Fruit fly (Drosophila melanogaster): ENCODE measurements around the gene CG2256.

CG2256 gene

DNA sequence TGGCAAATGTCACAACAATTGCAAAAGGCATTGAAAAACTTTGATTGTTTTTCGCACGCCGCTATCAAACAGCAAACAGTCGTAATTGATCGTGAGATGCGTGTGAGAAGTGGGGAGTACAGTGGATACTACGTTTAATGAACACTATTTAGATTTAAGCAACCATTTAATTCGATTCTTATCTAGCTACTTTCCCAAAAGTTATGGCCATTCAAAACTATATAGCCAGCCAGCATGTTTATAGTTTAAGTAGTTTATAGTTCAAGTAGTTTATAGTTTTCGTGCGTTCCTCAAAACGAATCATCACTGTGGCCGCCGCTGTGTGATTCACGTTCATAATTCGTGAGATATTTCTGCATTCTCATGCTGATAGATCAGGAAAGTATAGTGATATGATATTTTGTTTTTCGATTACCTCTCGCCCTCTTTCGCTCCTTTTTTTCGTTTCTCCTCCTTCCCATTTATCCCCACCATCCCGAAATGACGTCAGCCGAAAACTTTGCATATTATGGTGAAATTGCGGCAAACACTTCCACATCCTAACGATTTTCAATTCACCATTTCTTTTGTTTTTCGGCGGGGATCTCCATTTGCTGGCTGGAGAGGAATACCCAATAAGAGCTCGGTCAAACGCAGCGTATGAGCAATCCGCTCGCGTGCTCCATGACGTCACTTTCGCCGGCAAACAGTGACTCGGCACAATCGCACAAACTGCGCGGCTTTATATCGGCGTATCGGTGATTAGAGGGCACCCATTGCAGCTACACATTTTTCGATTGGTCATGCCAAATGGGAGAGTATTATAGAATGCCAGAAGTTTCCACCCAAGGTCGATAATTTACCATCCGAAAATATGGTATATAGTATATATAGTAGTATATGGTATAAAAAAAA, 26.6 kb upstream of the CG2256 start (continued):
- no peak for TF ChIP-seq dsx (GFP tag; optimal IDR thresholded peaks at IDR 0.05; ENCODE audit: poor library complexity, severe bottlenecking)
- no peak for TF ChIP-seq CG9139 (GFP tag; optimal IDR thresholded peaks at IDR 0.05)
- peak; percentile 25 for TF ChIP-seq Hr39 (GFP tag; optimal IDR thresholded peaks at IDR 0.05)
- no peak for TF ChIP-seq dac (GFP tag; optimal IDR thresholded peaks at IDR 0.05)
- TF ChIP-seq CG31627 (GFP tag; optimal IDR thresholded peaks at IDR 0.05), result peak; percentile 3
- TF ChIP-seq salr (GFP tag; optimal IDR thresholded peaks at IDR 0.05), result no peak
- peak; percentile 13 for TF ChIP-seq cyc (GFP tag; optimal IDR thresholded peaks at IDR 0.05)
- TF ChIP-seq CG8319 (GFP tag; optimal IDR thresholded peaks at IDR 0.05), result no peak
- no peak for TF ChIP-seq OdsH (GFP tag; optimal IDR thresholded peaks at IDR 0.05)
- TF ChIP-seq CG10669 (GFP tag; optimal IDR thresholded peaks at IDR 0.05), result no peak

- TF ChIP-seq esn (GFP tag; optimal IDR thresholded peaks at IDR 0.05) (peak; percentile 8), OdsH (GFP tag; optimal IDR thresholded peaks at IDR 0.05) (no peak), lz (GFP tag; optimal IDR thresholded peaks at IDR 0.05) (peak; percentile 10), CG6792 (GFP tag; optimal IDR thresholded peaks at IDR 0.05) (no peak), Eip78C (GFP tag) (peak; percentile 59), svp (GFP tag) (peak; percentile 51), Met (GFP tag; optimal IDR thresholded peaks at IDR 0.05) (peak; percentile 2)
These were observed 25.7 kb upstream of the CG2256 start for dm6 chrX:8112715-8113114.

dm6 chrX:8110984-8111383, 24.0 kb upstream of the CG2256 start:
- TF ChIP-seq vri (GFP tag; optimal IDR thresholded peaks at IDR 0.05), result peak; percentile 76
- TF ChIP-seq ss (GFP tag; optimal IDR thresholded peaks at IDR 0.05), result no peak
- no peak for TF ChIP-seq CG4318 (GFP tag; optimal IDR thresholded peaks at IDR 0.05)
- TF ChIP-seq achi (GFP tag; optimal IDR thresholded peaks at IDR 0.05), result no peak
- TF ChIP-seq Gug (GFP tag; IDR thresholded peaks at IDR 0.05), result no peak
- TF ChIP-seq cyc (GFP tag; optimal IDR thresholded peaks at IDR 0.05), result no peak
- TF ChIP-seq Eip78C (GFP tag), result no peak
- no peak for TF ChIP-seq CG31627 (GFP tag; optimal IDR thresholded peaks at IDR 0.05)

DNA sequence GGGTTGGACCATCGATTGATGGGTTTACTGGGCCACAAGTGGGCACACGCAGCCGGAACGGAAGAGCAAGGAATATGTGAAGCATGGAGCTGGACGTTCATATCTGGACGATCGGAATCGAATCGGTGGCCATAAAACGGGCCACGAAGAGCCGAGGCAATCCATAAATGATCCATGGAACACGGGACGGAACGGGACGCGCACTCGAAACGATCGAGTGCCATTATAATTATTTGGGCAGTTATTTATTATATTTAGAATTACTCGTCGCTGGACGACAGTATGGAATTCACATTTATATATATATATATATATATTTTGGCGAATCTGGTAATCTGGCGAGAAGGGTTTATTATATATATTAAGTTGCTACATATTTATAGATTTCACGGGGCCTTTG, 20.9 kb upstream of the CG2256 start:
- TF ChIP-seq Blimp-1 (GFP tag; optimal IDR thresholded peaks at IDR 0.05) (no peak), CG6854 (GFP tag; optimal IDR thresholded peaks at IDR 0.05) (no peak), Ets21C (GFP tag; optimal IDR thresholded peaks at IDR 0.05) (no peak), CG4318 (GFP tag; optimal IDR thresholded peaks at IDR 0.05) (no peak), fd85E (GFP tag; optimal IDR thresholded peaks at IDR 0.05) (no peak), CG31627 (GFP tag; optimal IDR thresholded peaks at IDR 0.05) (no peak), acj6 (GFP tag; optimal IDR thresholded peaks at IDR 0.05) (no peak), Sox14 (GFP tag; optimal IDR thresholded peaks at IDR 0.05) (no peak), spab (GFP tag; optimal IDR thresholded peaks at IDR 0.05) (no peak), fd59A (GFP tag; optimal IDR thresholded peaks at IDR 0.05) (no peak), lz (GFP tag; optimal IDR thresholded peaks at IDR 0.05) (no peak), Ets96B (tag; optimal IDR thresholded peaks at IDR 0.05) (no peak), achi (GFP tag; optimal IDR thresholded peaks at IDR 0.05) (no peak), CG3032 (tag; optimal IDR thresholded peaks at IDR 0.05) (no peak), dac (GFP tag; optimal IDR thresholded peaks at IDR 0.05) (no peak), esn (GFP tag; optimal IDR thresholded peaks at IDR 0.05) (no peak)

Data from whole organism, prepupa.